1 fruit fly cellular context compared by ENCODE assay signal in the genomic region with DNA sequence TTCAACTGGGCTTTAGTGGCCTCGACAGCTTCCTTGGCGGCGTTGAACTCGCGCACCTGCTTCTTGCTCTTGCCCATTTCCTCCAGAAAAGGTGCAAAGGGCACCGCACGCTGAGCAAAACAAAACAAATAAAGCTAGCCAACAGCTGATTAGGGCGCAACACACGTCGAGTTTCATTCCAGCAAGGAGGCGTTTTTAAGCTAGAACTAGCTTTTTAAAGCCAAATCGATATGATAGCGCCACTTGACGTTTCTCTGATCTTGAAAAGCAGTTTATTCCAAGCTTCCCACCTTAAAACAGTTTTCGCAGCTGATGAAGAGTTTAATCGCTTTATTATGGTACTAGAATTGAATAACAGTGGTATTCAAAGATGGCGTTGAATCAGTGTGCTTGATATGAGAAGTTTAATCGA.
TF ChIP-seq lines count a peak whose summit lies in the region.

A gene (minus strand): TSS at position 199 of the 412 bp plus-strand sequence.

TF ChIP-seq in whole organism, embryonic, 481 proteins besides CTCF, POLR2A, EP300 and RAD21 (continued from another document):
- TF ChIP-seq CG12659 (GFP tag; optimal IDR thresholded peaks at IDR 0.05; lab: Kevin White, UChicago) = peak; percentile 49
- peak; percentile 48; the same call in 1 of the 2 replicates for TF ChIP-seq CG8765 (GFP tag; IDR thresholded peaks at IDR 0.05; lab: Robert Waterston, UW)
- TF ChIP-seq Max (GFP tag; optimal IDR thresholded peaks at IDR 0.05; lab: Kevin White, UChicago) = no peak
- TF ChIP-seq Xbp1 (GFP tag; optimal IDR thresholded peaks at IDR 0.05; lab: Kevin White, UChicago) = peak; percentile 30
- TF ChIP-seq hkb (optimal IDR thresholded peaks at IDR 0.05; lab: Kevin White, UChicago) = peak; percentile 55
- TF ChIP-seq hkb (GFP tag; IDR thresholded peaks at IDR 0.05; lab: Robert Waterston, UW) = no peak
- peak; percentile 40 for TF ChIP-seq grau (tag; optimal IDR thresholded peaks at IDR 0.05; lab: Kevin White, UChicago)
- TF ChIP-seq Jarid2 (GFP tag; optimal IDR thresholded peaks at IDR 0.05; lab: Kevin White, UChicago) = no peak
- TF ChIP-seq sd (tag; optimal IDR thresholded peaks at IDR 0.05; lab: Kevin White, UChicago) = no peak
- TF ChIP-seq dmrt99B (tag; optimal IDR thresholded peaks at IDR 0.05; lab: Kevin White, UChicago) = no peak
- TF ChIP-seq gfzf (GFP tag; optimal IDR thresholded peaks at IDR 0.05; lab: Kevin White, UChicago) = peak; percentile 58
- no peak for TF ChIP-seq CG7987 (GFP tag; optimal IDR thresholded peaks at IDR 0.05; lab: Kevin White, UChicago)
- TF ChIP-seq CG1024 (GFP tag; IDR thresholded peaks at IDR 0.05; lab: Robert Waterston, UW) = no peak
- peak; percentile 18 for TF ChIP-seq ind (GFP tag; optimal IDR thresholded peaks at IDR 0.05; lab: Kevin White, UChicago)
- no peak for TF ChIP-seq br (optimal IDR thresholded peaks at IDR 0.05; lab: Kevin White, UChicago)
- TF ChIP-seq CG9797 (GFP tag; optimal IDR thresholded peaks at IDR 0.05; lab: Kevin White, UChicago) = peak; percentile 14
- TF ChIP-seq vvl (GFP tag; IDR thresholded peaks at IDR 0.05; lab: Robert Waterston, UW) = peak; percentile 72
- no peak for TF ChIP-seq CG31441 (GFP tag; IDR thresholded peaks at IDR 0.05; lab: Robert Waterston, UW)
- TF ChIP-seq CG12155 (GFP tag; optimal IDR thresholded peaks at IDR 0.05; lab: Kevin White, UChicago) = no peak
- TF ChIP-seq CG2875 (GFP tag; optimal IDR thresholded peaks at IDR 0.05; lab: Kevin White, UChicago) = no peak
- TF ChIP-seq pfk (GFP tag; optimal IDR thresholded peaks at IDR 0.05; lab: Kevin White, UChicago) = no peak
- TF ChIP-seq pum (GFP tag; optimal IDR thresholded peaks at IDR 0.05; lab: Kevin White, UChicago) = no peak
- no peak for TF ChIP-seq gce (GFP tag; IDR thresholded peaks at IDR 0.05; lab: Robert Waterston, UW)
- TF ChIP-seq twi (tag; optimal IDR thresholded peaks at IDR 0.05; lab: Kevin White, UChicago) = no peak
- TF ChIP-seq run (tag; optimal IDR thresholded peaks at IDR 0.05; lab: Kevin White, UChicago) = no peak
- TF ChIP-seq ken (GFP tag; IDR thresholded peaks at IDR 0.05; lab: Robert Waterston, UW) = peak; percentile 63; the same call in 2 of the 3 replicates
- no peak for TF ChIP-seq Trl (optimal IDR thresholded peaks at IDR 0.05; lab: Kevin White, UChicago)
- TF ChIP-seq Trl (GFP tag; optimal IDR thresholded peaks at IDR 0.05; lab: Kevin White, UChicago) = peak; percentile 5
- peak; percentile 88 for TF ChIP-seq Sry-β (GFP tag; optimal IDR thresholded peaks at IDR 0.05; lab: Kevin White, UChicago)
- TF ChIP-seq oc (tag; optimal IDR thresholded peaks at IDR 0.05; lab: Kevin White, UChicago) = no peak
- TF ChIP-seq ftz-f1 (GFP tag; optimal IDR thresholded peaks at IDR 0.05; lab: Kevin White, UChicago) = no peak
- no peak for TF ChIP-seq CG17612 (GFP tag; IDR thresholded peaks at IDR 0.05; lab: Robert Waterston, UW)
- TF ChIP-seq CG15696 (tag; optimal IDR thresholded peaks at IDR 0.05; lab: Kevin White, UChicago) = no peak
- peak; percentile 1 for TF ChIP-seq CG9727 (GFP tag; optimal IDR thresholded peaks at IDR 0.05; lab: Kevin White, UChicago)
- TF ChIP-seq CG4617 (GFP tag; optimal IDR thresholded peaks at IDR 0.05; lab: Kevin White, UChicago; ENCODE audit: borderline replicate concordance) = no peak
- no peak for TF ChIP-seq hth (optimal IDR thresholded peaks at IDR 0.05; lab: Kevin White, UChicago)
- 0 out of 2 replicates have a peak, but pooled peaks have one; percentile 25 for TF ChIP-seq Doc2 (GFP tag; IDR thresholded peaks at IDR 0.05; lab: Robert Waterston, UW)
- TF ChIP-seq Hmr (GFP tag; optimal IDR thresholded peaks at IDR 0.05; lab: Kevin White, UChicago) = peak; percentile 31
- TF ChIP-seq Bgb (GFP tag; IDR thresholded peaks at IDR 0.05; lab: Robert Waterston, UW; ENCODE audit: partially characterized antibody) = peak; percentile 53
- no peak for TF ChIP-seq CG12744 (GFP tag; optimal IDR thresholded peaks at IDR 0.05; lab: Kevin White, UChicago)
- TF ChIP-seq CG14050 (GFP tag; IDR thresholded peaks at IDR 0.05; lab: Robert Waterston, UW) = no peak
- TF ChIP-seq Six4 (GFP tag; optimal IDR thresholded peaks at IDR 0.05; lab: Kevin White, UChicago) = no peak
- TF ChIP-seq gsb (GFP tag; IDR thresholded peaks at IDR 0.05; lab: Robert Waterston, UW) = no peak
- no peak for TF ChIP-seq cwo (GFP tag; optimal IDR thresholded peaks at IDR 0.05; lab: Kevin White, UChicago)
- no peak for TF ChIP-seq C15 (GFP tag; IDR thresholded peaks at IDR 0.05; lab: Robert Waterston, UW)
